Worm (Caenorhabditis elegans) whole organism, early embryonic: ENCODE results near the gene F18C5.10.

Source experiments
- B0310.2 ChIP-seq: sonication (generic microtip); optimal IDR thresholded peaks from 2 replicates; lab custom pipeline; 2016; ENCODE audit warnings: mild to moderate bottlenecking, missing genetic modification characterization, missing compliant biosample characterization
- F13C5.2 ChIP-seq: sonication (generic microtip); optimal IDR thresholded peaks from 2 replicates; lab custom pipeline; 2017; ENCODE audit warnings: mild to moderate bottlenecking, missing genetic modification characterization, inconsistent platforms, missing compliant biosample characterization
- aly-1 ChIP-seq: sonication (generic microtip); optimal IDR thresholded peaks from 2 replicates; lab custom pipeline; 2016; ENCODE audit warnings: missing genetic modification characterization, missing compliant biosample characterization
- ama-1 ChIP-seq: fragments of 150-350 bp; optimal IDR thresholded peaks from 2 replicates; lab custom pipeline; 2014
- ceh-13 ChIP-seq: fragments of 200-800 bp; sonication (Bioruptor generic); optimal IDR thresholded peaks from 2 replicates; lab custom pipeline; 2018; ENCODE audit warnings: mild to moderate bottlenecking, missing genetic modification characterization, missing compliant biosample characterization
- ceh-36 ChIP-seq: sonication (generic microtip); optimal IDR thresholded peaks from 2 replicates; lab custom pipeline; 2016; ENCODE audit warnings: missing genetic modification characterization, inconsistent platforms, missing compliant biosample characterization
- ets-7 ChIP-seq: sonication (generic microtip); optimal IDR thresholded peaks from 2 replicates; lab custom pipeline; 2016; ENCODE audit warnings: missing genotype, missing genetic modification characterization, missing compliant biosample characterization
- flt-1 ChIP-seq: fragments of 200-800 bp; sonication (Bioruptor generic); IDR thresholded peaks from 2 replicates; pipeline ENCODE4 v1.3.6; 2022; ENCODE audit warnings: missing genetic modification characterization, missing compliant biosample characterization
- hmbx-1 ChIP-seq: sonication (generic microtip); optimal IDR thresholded peaks from 2 replicates; lab custom pipeline; 2016; ENCODE audit warnings: mild to moderate bottlenecking, missing genetic modification characterization, missing compliant biosample characterization
- hmg-4 ChIP-seq: fragments of 200-800 bp; sonication (Bioruptor generic); optimal IDR thresholded peaks from 2 replicates; lab custom pipeline; 2018; ENCODE audit warnings: mild to moderate bottlenecking, missing genetic modification characterization, missing compliant biosample characterization
- hnd-1 ChIP-seq: sonication (generic microtip); optimal IDR thresholded peaks from 2 replicates; lab custom pipeline; 2016; ENCODE audit warnings: missing genetic modification characterization, missing compliant biosample characterization
- pes-1 ChIP-seq: fragments of 200-800 bp; sonication (Bioruptor generic); IDR thresholded peaks from 2 replicates; pipeline ENCODE4 v1.3.6; 2022; ENCODE audit warnings: missing genetic modification reagents, missing genetic modification characterization, missing compliant biosample characterization
- scrt-1 ChIP-seq: fragments of 200-800 bp; sonication (Bioruptor generic); IDR thresholded peaks from 2 replicates; pipeline ENCODE4 v1.3.6; 2022; ENCODE audit warnings: missing genetic modification characterization, missing compliant biosample characterization
- sea-1 ChIP-seq: fragments of 200-800 bp; sonication (Bioruptor generic); conservative IDR thresholded peaks from 2 replicates; pipeline ENCODE4 v1.3.6; 2022; ENCODE audit warnings: missing genetic modification characterization, missing compliant biosample characterization
- tbx-11 ChIP-seq: fragments of 200-800 bp; sonication (Bioruptor generic); IDR thresholded peaks from 2 replicates; pipeline ENCODE4 v1.3.6; 2022; ENCODE audit warnings: missing genetic modification characterization, missing compliant biosample characterization
- tbx-37 ChIP-seq: fragments of 200-800 bp; sonication (Bioruptor generic); conservative IDR thresholded peaks from 2 replicates; pipeline ENCODE4 v1.3.6; 2022; ENCODE audit warnings: missing genetic modification reagents, missing genetic modification characterization, missing compliant biosample characterization
- tra-4 ChIP-seq: sonication (generic microtip); optimal IDR thresholded peaks from 2 replicates; lab custom pipeline; 2017; ENCODE audit warnings: missing genetic modification characterization, missing compliant biosample characterization

F18C5.10 gene

DNA sequence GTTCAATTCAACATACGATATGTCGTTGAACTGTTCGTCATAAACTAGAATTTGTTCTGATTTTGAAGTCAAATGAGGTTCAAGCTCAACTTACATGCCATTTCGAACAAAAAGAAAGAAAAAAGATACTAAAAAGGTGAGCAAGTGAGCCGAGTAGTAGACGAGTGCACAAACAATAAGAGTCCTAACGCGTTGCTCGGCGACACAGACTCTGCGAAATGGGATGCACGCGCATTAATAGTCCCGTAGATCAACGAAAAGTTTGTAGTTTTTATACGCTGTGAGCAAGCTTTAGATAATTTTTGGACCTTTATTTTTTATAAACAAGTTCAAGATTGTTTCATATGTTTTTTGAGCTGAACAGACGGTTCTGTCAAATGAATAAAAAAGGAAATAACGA is 32.6 kb downstream of the F18C5.10 start, which contains the start of gene C56E6.4:
Gene C56E6.4 (minus strand): TSS at position 101 of the 400 bp plus-strand sequence.
- no peak for TF ChIP-seq ama-1 (lab: Kevin White, UChicago)
- TF ChIP-seq B0310.2 = no peak

DNA sequence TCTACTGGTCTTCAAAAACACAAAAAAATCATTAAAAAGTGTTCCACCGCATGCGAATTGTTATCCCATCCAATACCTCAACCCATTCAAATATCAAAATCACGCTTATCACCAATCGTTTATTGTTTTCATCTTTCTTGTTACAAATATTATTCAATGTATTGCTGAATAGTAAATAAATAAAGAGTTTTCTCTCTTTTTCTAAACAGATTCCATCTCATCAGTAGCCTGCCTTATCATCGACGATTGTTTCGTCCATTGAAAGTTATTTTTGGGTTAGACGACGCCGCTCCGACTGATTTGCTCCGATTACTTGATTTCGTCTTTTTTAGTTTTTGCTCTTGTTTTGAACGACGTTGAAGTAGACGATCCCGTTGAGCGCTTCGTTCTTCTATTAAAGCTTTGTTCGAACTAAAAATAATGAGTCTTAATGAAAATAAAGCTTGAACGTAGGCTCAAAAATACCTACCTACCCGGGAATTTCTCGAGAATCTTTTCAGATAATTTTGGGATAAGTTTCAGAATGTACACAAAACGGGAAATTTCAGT is 35.0 kb downstream of the F18C5.10 start:
- TF ChIP-seq ceh-13 (GFP tag; lab: Kevin White, UChicago) = no peak
- no peak for TF ChIP-seq hmg-4 (GFP tag; lab: Kevin White, UChicago)
- no peak for TF ChIP-seq F13C5.2 (tag; lab: Kevin White, UChicago)
- no peak for TF ChIP-seq hnd-1 (tag; lab: Kevin White, UChicago)
- no peak for TF ChIP-seq tra-4
- no peak for TF ChIP-seq aly-1 (tag; lab: Kevin White, UChicago)
- TF ChIP-seq tbx-11 (GFP tag; lab: Robert Waterston, UW) = no peak
- TF ChIP-seq flt-1 = no peak
- no peak for TF ChIP-seq hmbx-1 (tag; lab: Kevin White, UChicago)

DNA sequence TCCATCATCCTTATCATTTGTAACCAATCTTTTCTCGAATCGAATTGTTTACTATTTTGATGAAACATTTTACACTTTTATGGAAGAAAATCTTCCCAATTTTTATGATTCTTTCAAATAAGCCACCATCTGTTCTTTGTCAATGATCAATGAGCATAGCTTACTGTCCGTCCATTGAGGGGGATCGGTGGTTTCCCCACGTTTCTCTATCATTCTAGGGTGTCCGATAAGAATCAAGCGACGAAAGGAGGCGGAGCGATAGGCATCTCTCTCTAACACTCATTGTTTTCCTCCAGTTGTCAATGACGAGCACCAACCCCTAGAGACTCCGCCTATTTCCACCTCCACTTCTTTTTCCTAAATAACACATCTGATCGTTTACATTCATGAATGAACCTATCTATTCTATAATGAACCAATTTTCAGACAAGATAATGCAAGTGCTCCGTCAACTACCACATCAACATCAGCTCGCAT is 36.7 kb downstream of the F18C5.10 start, which contains the start of gene C56E6.2:
Gene C56E6.2 (plus strand): TSS at position 427 of the 477 bp plus-strand sequence.
- TF ChIP-seq hmbx-1 (tag; lab: Kevin White, UChicago) = no peak
- no peak for TF ChIP-seq F13C5.2 (tag; lab: Kevin White, UChicago)
- TF ChIP-seq tbx-11 (GFP tag; lab: Robert Waterston, UW) = no peak
- TF ChIP-seq sea-1 (GFP tag; lab: Robert Waterston, UW) = no peak
- TF ChIP-seq aly-1 (tag; lab: Kevin White, UChicago) = no peak
- no peak for TF ChIP-seq pes-1 (GFP tag; lab: Robert Waterston, UW)
- TF ChIP-seq ets-7 = no peak
- TF ChIP-seq tbx-37 (GFP tag; lab: Robert Waterston, UW) = no peak
- TF ChIP-seq hmg-4 (GFP tag; lab: Kevin White, UChicago) = no peak
- TF ChIP-seq hnd-1 (tag; lab: Kevin White, UChicago) = no peak
- TF ChIP-seq flt-1 = no peak

DNA sequence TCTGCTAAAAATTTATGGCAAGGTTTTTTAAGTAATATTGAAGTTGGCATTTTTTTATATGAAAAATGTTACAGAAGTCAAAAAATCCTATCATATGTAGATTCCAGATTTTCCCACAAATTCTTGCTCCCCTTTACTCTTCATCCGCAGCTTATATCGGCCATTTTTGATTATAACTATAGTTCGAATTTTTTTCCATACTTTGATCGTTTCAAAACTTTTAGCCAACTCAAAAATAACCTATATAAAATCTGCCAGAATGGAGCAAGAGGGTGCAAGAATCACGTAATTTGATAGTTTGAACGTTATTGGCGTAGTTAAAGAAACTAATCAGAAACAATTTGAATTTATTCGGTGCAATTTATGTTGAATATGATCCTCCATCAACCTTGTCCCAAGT is 37.3 kb downstream of the F18C5.10 start:
- TF ChIP-seq hmg-4 (GFP tag; lab: Kevin White, UChicago) (no peak), flt-1 (no peak), F13C5.2 (tag; lab: Kevin White, UChicago) (no peak), pes-1 (GFP tag; lab: Robert Waterston, UW) (no peak), scrt-1 (GFP tag; lab: Robert Waterston, UW) (no peak), tbx-37 (GFP tag; lab: Robert Waterston, UW) (no peak), B0310.2 (no peak), ceh-36 (tag; lab: Kevin White, UChicago) (no peak), ceh-13 (GFP tag; lab: Kevin White, UChicago) (no peak), tra-4 (no peak), tbx-11 (GFP tag; lab: Robert Waterston, UW) (no peak), aly-1 (tag; lab: Kevin White, UChicago) (no peak), ama-1 (lab: Kevin White, UChicago) (no peak), sea-1 (GFP tag; lab: Robert Waterston, UW) (no peak), hmbx-1 (tag; lab: Kevin White, UChicago) (no peak), ets-7 (no peak), hnd-1 (tag; lab: Kevin White, UChicago) (no peak)

DNA sequence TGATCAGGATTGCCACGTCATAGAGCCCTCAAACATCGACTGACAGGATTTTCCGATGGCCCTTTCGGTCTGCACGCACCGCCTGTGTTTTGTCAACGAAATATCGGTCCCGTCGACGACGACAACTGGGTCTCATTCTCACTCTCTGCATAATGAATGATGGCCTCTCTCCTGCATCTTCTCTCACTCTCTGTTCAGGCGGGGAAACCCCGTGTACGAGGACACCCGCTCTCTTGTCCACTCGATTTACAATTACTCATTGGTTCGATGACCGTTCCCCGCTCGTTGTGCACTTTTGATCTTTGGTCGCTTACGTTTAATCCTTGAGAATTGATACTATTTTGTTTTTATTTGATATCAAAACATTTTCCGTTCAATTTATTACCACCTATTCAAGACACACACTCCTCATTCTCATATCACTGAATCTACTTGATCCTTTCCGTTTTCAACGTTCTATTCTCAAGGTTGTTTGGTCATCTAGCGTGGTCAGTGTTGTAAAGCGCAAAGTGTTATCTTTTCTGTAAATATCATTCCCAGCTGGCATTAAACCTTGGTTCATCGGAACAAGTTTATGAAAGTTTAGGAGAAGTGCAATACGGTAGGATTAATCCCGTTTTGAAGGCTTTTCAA is 38.5 kb downstream of the F18C5.10 start:
- no peak for TF ChIP-seq ets-7
- TF ChIP-seq aly-1 (tag; lab: Kevin White, UChicago) = peak; percentile 53
- TF ChIP-seq scrt-1 (GFP tag; lab: Robert Waterston, UW) = no peak
- TF ChIP-seq hnd-1 (tag; lab: Kevin White, UChicago) = no peak
- no peak for TF ChIP-seq tra-4
- TF ChIP-seq sea-1 (GFP tag; lab: Robert Waterston, UW) = 0 out of 2 replicates have a peak, but pooled peaks have one; percentile 36
- TF ChIP-seq ceh-36 (tag; lab: Kevin White, UChicago) = no peak
- TF ChIP-seq hmbx-1 (tag; lab: Kevin White, UChicago) = no peak
- TF ChIP-seq B0310.2 = no peak
- TF ChIP-seq F13C5.2 (tag; lab: Kevin White, UChicago) = no peak
- TF ChIP-seq tbx-11 (GFP tag; lab: Robert Waterston, UW) = no peak
- no peak; the same call in 1 of the 2 replicates for TF ChIP-seq tbx-37 (GFP tag; lab: Robert Waterston, UW)
- no peak for TF ChIP-seq pes-1 (GFP tag; lab: Robert Waterston, UW)
- peak; percentile 80 for TF ChIP-seq hmg-4 (GFP tag; lab: Kevin White, UChicago)
- no peak for TF ChIP-seq ceh-13 (GFP tag; lab: Kevin White, UChicago)
- TF ChIP-seq flt-1 = 0 out of 2 replicates have a peak, but pooled peaks have one; percentile 23
- no peak for TF ChIP-seq ama-1 (lab: Kevin White, UChicago)

- TF ChIP-seq sea-1 (GFP tag; lab: Robert Waterston, UW) (no peak), hmbx-1 (tag; lab: Kevin White, UChicago) (no peak), aly-1 (tag; lab: Kevin White, UChicago) (no peak), flt-1 (no peak), ceh-13 (GFP tag; lab: Kevin White, UChicago) (no peak), tbx-37 (GFP tag; lab: Robert Waterston, UW) (no peak)
Observed at ce11 chrII:6521316-6521715, 39.9 kb downstream of the F18C5.10 start, which contains the start of gene toe-2. Gene toe-2 (minus strand): TSS chrII:6521385.

ce11 chrII:6520103-6520502 is 41.1 kb downstream of the F18C5.10 start:
- no peak for TF ChIP-seq hnd-1 (tag; lab: Kevin White, UChicago)
- no peak for TF ChIP-seq hmbx-1 (tag; lab: Kevin White, UChicago)
- no peak for TF ChIP-seq B0310.2
- TF ChIP-seq ceh-36 (tag; lab: Kevin White, UChicago) = no peak
- no peak for TF ChIP-seq scrt-1 (GFP tag; lab: Robert Waterston, UW)
- no peak for TF ChIP-seq ama-1 (lab: Kevin White, UChicago)
- no peak for TF ChIP-seq ceh-13 (GFP tag; lab: Kevin White, UChicago)
- TF ChIP-seq tbx-11 (GFP tag; lab: Robert Waterston, UW) = no peak
